Fruit fly (Drosophila melanogaster) whole organism, embryonic: ENCODE data around the gene CG8119.

Source experiments
- Antp ChIP-seq: fragments of 200-800 bp; sonication (Bioruptor generic); optimal IDR thresholded peaks from 3 replicates; lab custom pipeline; 2016; ENCODE audit warnings: missing biosample characterization, missing genetic modification characterization
- CG12104 ChIP-seq: fragments of 200-800 bp; sonication (Bioruptor generic); optimal IDR thresholded peaks from 3 replicates; lab custom pipeline; 2016; ENCODE audit warnings: missing biosample characterization, missing genetic modification characterization
- CG12299 ChIP-seq: fragments of 200-800 bp; sonication (Bioruptor generic); optimal IDR thresholded peaks from 2 replicates; lab custom pipeline; 2018; ENCODE audit warnings: missing biosample characterization, mild to moderate bottlenecking, missing genetic modification characterization
- CG13894 ChIP-seq: fragments of 200-800 bp; sonication (Bioruptor generic); optimal IDR thresholded peaks from 3 replicates; lab custom pipeline; 2018; ENCODE audit warnings: missing biosample characterization, mild to moderate bottlenecking, missing genetic modification characterization, moderate library complexity
- CG15601 ChIP-seq: fragments of 200-800 bp; sonication (Bioruptor generic); optimal IDR thresholded peaks from 3 replicates; lab custom pipeline; 2019; ENCODE audit warnings: missing biosample characterization, mild to moderate bottlenecking, missing genetic modification characterization, moderate library complexity
- CG16815 ChIP-seq: fragments of 200-800 bp; sonication (Bioruptor generic); optimal IDR thresholded peaks from 3 replicates; lab custom pipeline; 2017; ENCODE audit warnings: missing biosample characterization, mild to moderate bottlenecking, missing genetic modification characterization
- CG17385 ChIP-seq: fragments of 200-800 bp; sonication (Bioruptor generic); optimal IDR thresholded peaks from 3 replicates; lab custom pipeline; 2018; ENCODE audit warnings: missing biosample characterization, mild to moderate bottlenecking, missing genetic modification characterization
- CG17612 ChIP-seq: fragments of 200-800 bp; sonication (Bioruptor generic); IDR thresholded peaks from 2 replicates; pipeline ENCODE4 v1.3.6; 2022; ENCODE audit warnings: missing biosample characterization, missing genetic modification characterization
- CG18599 ChIP-seq: fragments of 200-800 bp; sonication (Bioruptor generic); optimal IDR thresholded peaks from 3 replicates; lab custom pipeline; 2017; ENCODE audit warnings: missing biosample characterization, missing genetic modification characterization, mild to moderate bottlenecking, moderate library complexity, missing genetic modification reagents
- CG2129 ChIP-seq: fragments of 200-800 bp; sonication (Bioruptor generic); IDR thresholded peaks from 2 replicates; pipeline ENCODE4 v1.3.6; 2022; ENCODE audit warnings: missing biosample characterization, missing genetic modification characterization; ENCODE audit not compliant: partially characterized antibody
- CG2678 ChIP-seq: fragments of 200-800 bp; sonication (Bioruptor generic); optimal IDR thresholded peaks from 3 replicates; lab custom pipeline; 2019; ENCODE audit warnings: missing biosample characterization, mild to moderate bottlenecking, missing genetic modification characterization, moderate library complexity
- CG2712 ChIP-seq: fragments of 200-800 bp; optimal IDR thresholded peaks from 3 replicates; lab custom pipeline; 2019; ENCODE audit warnings: missing biosample characterization, mild to moderate bottlenecking, missing genetic modification characterization, moderate library complexity
- CG2875 ChIP-seq: fragments of 200-800 bp; sonication (Bioruptor generic); optimal IDR thresholded peaks from 2 replicates; lab custom pipeline; 2017; ENCODE audit warnings: missing biosample characterization, mild to moderate bottlenecking, missing genetic modification characterization, missing genetic modification reagents
- CG2889 ChIP-seq: fragments of 200-800 bp; sonication (Bioruptor generic); IDR thresholded peaks from 3 replicates; pipeline ENCODE4 v1.3.6; 2022; ENCODE audit warnings: missing biosample characterization, missing genetic modification characterization
- CG4282 ChIP-seq: fragments of 200-800 bp; sonication (Bioruptor generic); optimal IDR thresholded peaks from 2 replicates; lab custom pipeline; 2016; ENCODE audit warnings: missing biosample characterization, missing genetic modification characterization
- CG4617 ChIP-seq: fragments of 200-800 bp; sonication (Bioruptor generic); optimal IDR thresholded peaks from 3 replicates; lab custom pipeline; 2016; ENCODE audit warnings: missing biosample characterization, missing genetic modification characterization, borderline replicate concordance
- CG4854 ChIP-seq: fragments of 200-800 bp; sonication (Bioruptor generic); optimal IDR thresholded peaks from 2 replicates; lab custom pipeline; 2016; ENCODE audit warnings: missing biosample characterization, missing genetic modification characterization, inconsistent platforms
- CG7357 ChIP-seq: fragments of 200-800 bp; sonication (Bioruptor generic); IDR thresholded peaks from 3 replicates; pipeline ENCODE4 v1.3.6; 2022; ENCODE audit warnings: missing biosample characterization, missing genetic modification characterization
- CG7839 ChIP-seq: fragments of 200-800 bp; sonication (Bioruptor generic); optimal IDR thresholded peaks from 3 replicates; lab custom pipeline; 2018; ENCODE audit warnings: missing biosample characterization, mild to moderate bottlenecking, missing genetic modification characterization, moderate library complexity
- CG7928 ChIP-seq: fragments of 200-800 bp; sonication (Bioruptor generic); optimal IDR thresholded peaks from 2 replicates; lab custom pipeline; 2017; ENCODE audit warnings: missing biosample characterization, mild to moderate bottlenecking, missing genetic modification characterization
- CG9609 ChIP-seq: fragments of 200-800 bp; sonication (Bioruptor generic); optimal IDR thresholded peaks from 3 replicates; lab custom pipeline; 2016; ENCODE audit warnings: missing biosample characterization, missing genetic modification characterization
- CG9727 ChIP-seq: fragments of 200-800 bp; sonication (Bioruptor generic); optimal IDR thresholded peaks from 3 replicates; lab custom pipeline; 2017; ENCODE audit warnings: missing biosample characterization, mild to moderate bottlenecking, missing genetic modification characterization
- CG9797 ChIP-seq: fragments of 200-800 bp; sonication (Bioruptor generic); optimal IDR thresholded peaks from 3 replicates; lab custom pipeline; 2018; ENCODE audit warnings: missing biosample characterization, mild to moderate bottlenecking, missing genetic modification characterization
- CG9876 ChIP-seq: fragments of 200-800 bp; sonication (Bioruptor generic); optimal IDR thresholded peaks from 2 replicates; lab custom pipeline; 2016; ENCODE audit warnings: missing biosample characterization, missing genetic modification characterization
- Deaf1 ChIP-seq: fragments of 200-800 bp; optimal IDR thresholded peaks from 3 replicates; lab custom pipeline; 2019; ENCODE audit warnings: missing biosample characterization, mild to moderate bottlenecking, missing genetic modification characterization, moderate library complexity
- Dref ChIP-seq: fragments of 200-800 bp; sonication (Bioruptor generic); IDR thresholded peaks from 2 replicates; pipeline ENCODE4 v1.3.6; 2022; ENCODE audit warnings: missing biosample characterization, missing genetic modification characterization
- Mad ChIP-seq: fragments of 200-800 bp; sonication (Bioruptor generic); optimal IDR thresholded peaks from 2 replicates; lab custom pipeline; 2016; ENCODE audit warnings: missing biosample characterization, missing genetic modification characterization
- Mrtf ChIP-seq: fragments of 200-800 bp; sonication (Bioruptor generic); IDR thresholded peaks from 3 replicates; pipeline ENCODE4 v1.3.6; 2022; ENCODE audit warnings: missing biosample characterization, missing genetic modification characterization
- Neu2 ChIP-seq: fragments of 200-800 bp; sonication (Bioruptor generic); optimal IDR thresholded peaks from 3 replicates; lab custom pipeline; 2016; ENCODE audit warnings: missing biosample characterization, missing genetic modification characterization, borderline replicate concordance
- Optix ChIP-seq: fragments of 200-800 bp; sonication (Bioruptor generic); IDR thresholded peaks from 3 replicates; pipeline ENCODE4 v1.3.6; 2022; ENCODE audit warnings: missing biosample characterization, missing genetic modification characterization
- Scr ChIP-seq: fragments of 200-800 bp; sonication (Bioruptor generic); IDR thresholded peaks from 2 replicates; pipeline ENCODE4 v1.3.6; 2022; ENCODE audit warnings: missing biosample characterization, missing genetic modification characterization; ENCODE audit not compliant: partially characterized antibody
- Sox102F ChIP-seq: fragments of 200-800 bp; sonication (Bioruptor generic); optimal IDR thresholded peaks from 2 replicates; lab custom pipeline; 2018; ENCODE audit warnings: missing biosample characterization, mild to moderate bottlenecking, missing genetic modification characterization, moderate library complexity
- Sry-δ ChIP-seq: fragments of 200-800 bp; sonication (Bioruptor generic); optimal IDR thresholded peaks from 2 replicates; lab custom pipeline; 2016; ENCODE audit warnings: missing biosample characterization, missing genetic modification characterization
- Ssrp ChIP-seq: fragments of 200-800 bp; sonication (Bioruptor generic); optimal IDR thresholded peaks from 2 replicates; lab custom pipeline; 2018; ENCODE audit warnings: missing biosample characterization, mild to moderate bottlenecking, missing genetic modification characterization, moderate library complexity
- Stat92E ChIP-seq, 3 experiments: fragments of >200 bp in 2 of 3; fragments of 200-800 bp in 1 of 3; sonication (Bioruptor generic) in 1 of 3; optimal IDR thresholded peaks; 2 replicates each; lab custom pipeline; 2017 to 2019; ENCODE audit warnings: missing biosample characterization in 3 of 3, missing genetic modification characterization in 3 of 3, mild to moderate bottlenecking in 1 of 3, moderate library complexity in 1 of 3
- Trl ChIP-seq, 3 experiments: fragments of >200 bp in 2 of 3; fragments of 200-800 bp in 1 of 3; sonication (Bioruptor generic) in 1 of 3; optimal IDR thresholded peaks; 2 replicates in 1 of 3; 3 replicates in 2 of 3; lab custom pipeline; 2016 to 2017; ENCODE audit warnings: missing biosample characterization in 1 of 3, missing genetic modification characterization in 1 of 3
- Usf ChIP-seq: fragments of 200-800 bp; sonication (Bioruptor generic); optimal IDR thresholded peaks from 2 replicates; lab custom pipeline; 2017; ENCODE audit warnings: missing genotype, missing biosample characterization, missing genetic modification characterization
- gcm2 ChIP-seq: fragments of 200-800 bp; sonication (Bioruptor generic); optimal IDR thresholded peaks from 2 replicates; lab custom pipeline; 2016; ENCODE audit warnings: missing biosample characterization, missing genetic modification characterization
- hkb ChIP-seq, 2 experiments: fragments of 200-800 bp in 1 of 2; fragments of >200 bp in 1 of 2; sonication (Bioruptor generic) in 1 of 2; IDR thresholded peaks in 1 of 2; optimal IDR thresholded peaks in 1 of 2; 2 replicates each; pipeline versions ENCODE4 v1.3.6 to Lab custom; 2017 to 2022; ENCODE audit warnings: missing biosample characterization in 1 of 2, missing genetic modification characterization in 1 of 2
- lbe ChIP-seq: fragments of 200-800 bp; sonication (Bioruptor generic); optimal IDR thresholded peaks from 2 replicates; lab custom pipeline; 2016; ENCODE audit warnings: missing biosample characterization, mild to moderate bottlenecking, missing genetic modification characterization
- nom ChIP-seq: fragments of 200-800 bp; sonication (Bioruptor generic); optimal IDR thresholded peaks from 2 replicates; lab custom pipeline; 2017; ENCODE audit warnings: missing biosample characterization, missing genetic modification characterization, mild to moderate bottlenecking, moderate library complexity, missing genetic modification reagents
- org-1 ChIP-seq: fragments of 200-800 bp; sonication (Bioruptor generic); optimal IDR thresholded peaks from 2 replicates; lab custom pipeline; 2017; ENCODE audit warnings: missing biosample characterization, missing genetic modification characterization
- phol ChIP-seq: fragments of 200-800 bp; sonication (Bioruptor generic); optimal IDR thresholded peaks from 3 replicates; lab custom pipeline; 2018; ENCODE audit warnings: missing biosample characterization, mild to moderate bottlenecking, missing genetic modification characterization, moderate library complexity
- pnt ChIP-seq: fragments of 200-800 bp; sonication (Bioruptor generic); optimal IDR thresholded peaks from 3 replicates; lab custom pipeline; 2016; ENCODE audit warnings: missing biosample characterization, missing genetic modification characterization
- sc ChIP-seq, 3 experiments: fragments of >200 bp in 2 of 3; fragments of 200-800 bp in 1 of 3; sonication (Bioruptor generic) in 1 of 3; optimal IDR thresholded peaks; 2 replicates in 2 of 3; 3 replicates in 1 of 3; lab custom pipeline; 2017; ENCODE audit warnings: mild to moderate bottlenecking in 1 of 3, missing biosample characterization in 1 of 3, missing genetic modification characterization in 1 of 3, missing genetic modification reagents in 1 of 3
- schlank ChIP-seq: fragments of 200-800 bp; sonication (Bioruptor generic); optimal IDR thresholded peaks from 2 replicates; lab custom pipeline; 2018; ENCODE audit warnings: missing biosample characterization, mild to moderate bottlenecking, missing genetic modification characterization
- ssp ChIP-seq: fragments of 200-800 bp; sonication (Bioruptor generic); IDR thresholded peaks from 2 replicates; pipeline ENCODE4 v1.3.6; 2022; ENCODE audit warnings: missing biosample characterization, missing genetic modification characterization
- vvl ChIP-seq: fragments of 200-800 bp; sonication (Bioruptor generic); IDR thresholded peaks from 2 replicates; pipeline ENCODE4 v1.3.6; 2022; ENCODE audit warnings: missing biosample characterization, missing genetic modification characterization

CG8119 gene

DNA sequence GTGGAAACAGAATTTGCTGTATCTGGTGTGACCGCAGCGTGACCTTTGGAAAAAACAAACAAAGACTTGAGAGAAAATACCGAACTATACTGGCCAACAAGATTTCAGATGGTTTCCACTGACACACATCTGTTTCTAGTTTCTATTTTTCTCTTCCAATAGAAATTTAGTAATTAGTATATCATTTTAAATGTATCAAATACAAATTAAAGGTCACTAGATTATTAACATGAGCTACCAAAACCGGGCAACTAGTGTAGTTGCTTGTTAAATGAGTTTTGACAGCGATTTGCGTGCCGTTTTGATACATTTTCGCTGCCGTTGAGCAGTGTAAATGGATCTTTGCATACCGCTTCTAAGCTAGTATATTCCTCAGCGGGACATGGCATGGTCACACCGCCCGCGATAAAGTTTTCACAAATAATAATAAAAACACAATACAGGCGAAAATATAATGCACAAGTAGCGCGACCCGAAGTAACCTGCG is 41.4 kb downstream of the CG8119 start, which contains the start of the genes Pis and Hap40 (continued):
- TF ChIP-seq CG4854 (GFP tag; lab: Kevin White, UChicago) = no peak
- peak; percentile 61 for TF ChIP-seq Mad (GFP tag; lab: Kevin White, UChicago)
- peak; percentile 33 for TF ChIP-seq CG12299 (tag; lab: Kevin White, UChicago)
- peak; percentile 37 for TF ChIP-seq CG7928 (GFP tag; lab: Kevin White, UChicago)
- TF ChIP-seq CG15601 (tag; lab: Kevin White, UChicago) = peak; percentile 90
- TF ChIP-seq pnt = peak; percentile 73
- no peak for TF ChIP-seq sc (optimal IDR thresholded peaks at IDR 0.05; lab: Kevin White, UChicago)
- TF ChIP-seq sc (GFP tag; optimal IDR thresholded peaks at IDR 0.05; lab: Kevin White, UChicago) = peak; percentile 40
- TF ChIP-seq CG9727 (GFP tag; lab: Kevin White, UChicago) = peak; percentile 67
- TF ChIP-seq Optix (GFP tag; lab: Robert Waterston, UW) = peak; percentile 34; the same call in 1 of the 3 replicates
- no peak for TF ChIP-seq Neu2 (GFP tag; lab: Kevin White, UChicago)
- TF ChIP-seq lbe (GFP tag; lab: Kevin White, UChicago) = peak; percentile 7
- no peak for TF ChIP-seq Trl (optimal IDR thresholded peaks at IDR 0.05; lab: Kevin White, UChicago)
- no peak for TF ChIP-seq Trl (GFP tag; optimal IDR thresholded peaks at IDR 0.05; lab: Kevin White, UChicago)
- peak; percentile 20 for TF ChIP-seq CG9609
- TF ChIP-seq CG4282 (GFP tag; lab: Kevin White, UChicago) = no peak
- TF ChIP-seq CG9876 (GFP tag; lab: Kevin White, UChicago) = no peak
- peak; percentile 78 for TF ChIP-seq Ssrp (tag; lab: Kevin White, UChicago)
- peak; percentile 73; the same call in 2 of the 3 replicates for TF ChIP-seq CG2889 (GFP tag; lab: Robert Waterston, UW)
- peak; percentile 94 for TF ChIP-seq ssp (GFP tag; lab: Robert Waterston, UW)
- no peak for TF ChIP-seq CG18599 (GFP tag; lab: Kevin White, UChicago)
- TF ChIP-seq CG13894 (tag; lab: Kevin White, UChicago) = peak; percentile 74
- TF ChIP-seq CG2678 = peak; percentile 80
- 0 out of 2 replicates have a peak, but pooled peaks have one; percentile 18 for TF ChIP-seq vvl (GFP tag; lab: Robert Waterston, UW)
- TF ChIP-seq CG7357 (GFP tag; lab: Robert Waterston, UW) = peak; percentile 97
- TF ChIP-seq CG17385 = peak; percentile 48
- peak; percentile 23 for TF ChIP-seq Deaf1 (tag; lab: Kevin White, UChicago)
- peak; percentile 1 for TF ChIP-seq schlank (tag; lab: Kevin White, UChicago)
- no peak for TF ChIP-seq Scr (GFP tag; lab: Robert Waterston, UW)
- peak; percentile 60 for TF ChIP-seq CG12104 (GFP tag; lab: Kevin White, UChicago)
- no peak for TF ChIP-seq org-1 (GFP tag; lab: Kevin White, UChicago)
- TF ChIP-seq CG17612 = no peak
- TF ChIP-seq phol = peak; percentile 85
- no peak for TF ChIP-seq nom (GFP tag; lab: Kevin White, UChicago)
- no peak for TF ChIP-seq CG2875
- TF ChIP-seq CG4617 (GFP tag; lab: Kevin White, UChicago) = peak; percentile 77
- TF ChIP-seq Mrtf (GFP tag; lab: Robert Waterston, UW) = peak; percentile 67
- TF ChIP-seq CG2129 = no peak
- TF ChIP-seq Antp (GFP tag; lab: Kevin White, UChicago) = peak; percentile 30
- peak; percentile 92 for TF ChIP-seq CG9797
- peak; percentile 82 for TF ChIP-seq CG7839 (tag; lab: Kevin White, UChicago)
- peak; percentile 55 for TF ChIP-seq Usf (GFP tag; lab: Kevin White, UChicago)
- TF ChIP-seq Sry-δ (GFP tag; lab: Kevin White, UChicago) = no peak
- peak; percentile 88 for TF ChIP-seq hkb (optimal IDR thresholded peaks at IDR 0.05; lab: Kevin White, UChicago)
- no peak for TF ChIP-seq hkb (GFP tag; IDR thresholded peaks at IDR 0.05; lab: Robert Waterston, UW)
- peak; percentile 72 for TF ChIP-seq CG16815 (GFP tag; lab: Kevin White, UChicago)
- TF ChIP-seq gcm2 = no peak
- TF ChIP-seq CG2712 = peak; percentile 77
- 0 out of 2 replicates have a peak, but pooled peaks have one; percentile 15 for TF ChIP-seq Dref (GFP tag; lab: Robert Waterston, UW)
- no peak for TF ChIP-seq Stat92E (GFP tag; optimal IDR thresholded peaks at IDR 0.05; lab: Kevin White, UChicago)
- no peak for TF ChIP-seq Sox102F (GFP tag; lab: Kevin White, UChicago)
